Fruit fly (Drosophila melanogaster): ENCODE results near the gene ATPsynE.

Gene ATPsynE

DNA sequence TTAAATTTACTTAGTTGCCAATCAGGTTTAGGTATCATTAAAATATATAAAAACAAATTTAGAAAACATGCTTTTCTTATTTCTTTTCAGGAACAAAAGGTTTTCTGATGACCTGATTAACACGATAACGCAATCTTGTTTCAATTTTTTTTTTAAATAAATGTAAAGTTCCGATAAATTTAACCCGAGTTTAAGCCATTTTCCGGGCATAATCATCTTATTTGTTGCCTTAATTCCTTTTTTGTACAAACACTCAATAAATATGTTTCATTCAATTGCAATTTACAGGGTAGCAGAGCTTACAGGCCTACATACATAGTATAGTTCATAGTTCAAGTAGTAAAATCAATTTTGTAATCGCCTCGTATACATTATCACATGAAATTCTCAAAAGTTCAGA lies 2.8 kb downstream of the ATPsynE start:
- TF ChIP-seq Dll (optimal IDR thresholded peaks at IDR 0.05) (no peak), pan (optimal IDR thresholded peaks at IDR 0.05) (no peak), psq (optimal IDR thresholded peaks at IDR 0.05) (no peak), CG8478 (optimal IDR thresholded peaks at IDR 0.05) (no peak), usp (GFP tag; optimal IDR thresholded peaks at IDR 0.05) (no peak), EcR (GFP tag; optimal IDR thresholded peaks at IDR 0.05) (no peak)

DNA sequence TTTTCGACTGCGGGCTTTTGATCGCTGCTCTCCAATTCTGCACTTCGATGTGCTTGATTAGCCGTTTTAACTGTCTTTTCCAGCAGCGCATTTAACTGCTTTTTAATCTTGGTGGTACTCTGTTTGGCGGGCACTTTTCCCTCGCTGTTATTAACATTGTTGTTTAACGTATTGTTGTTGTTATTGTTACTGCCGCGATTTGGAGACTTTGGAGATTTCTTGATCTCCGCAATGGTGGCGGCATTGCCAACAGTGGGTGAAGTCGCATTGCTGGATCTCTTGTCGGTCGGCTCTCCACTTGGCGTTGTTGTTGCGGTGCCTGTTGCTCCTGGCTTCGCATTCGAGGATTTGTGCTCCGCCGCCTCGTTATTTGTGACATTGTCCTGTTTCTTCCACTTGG lies 3.9 kb downstream of the ATPsynE start:
- TF ChIP-seq Dll (optimal IDR thresholded peaks at IDR 0.05) (no peak), EcR (GFP tag; optimal IDR thresholded peaks at IDR 0.05) (no peak), pan (optimal IDR thresholded peaks at IDR 0.05) (no peak), CG8478 (optimal IDR thresholded peaks at IDR 0.05) (no peak), psq (optimal IDR thresholded peaks at IDR 0.05) (no peak), usp (GFP tag; optimal IDR thresholded peaks at IDR 0.05) (no peak)

DNA sequence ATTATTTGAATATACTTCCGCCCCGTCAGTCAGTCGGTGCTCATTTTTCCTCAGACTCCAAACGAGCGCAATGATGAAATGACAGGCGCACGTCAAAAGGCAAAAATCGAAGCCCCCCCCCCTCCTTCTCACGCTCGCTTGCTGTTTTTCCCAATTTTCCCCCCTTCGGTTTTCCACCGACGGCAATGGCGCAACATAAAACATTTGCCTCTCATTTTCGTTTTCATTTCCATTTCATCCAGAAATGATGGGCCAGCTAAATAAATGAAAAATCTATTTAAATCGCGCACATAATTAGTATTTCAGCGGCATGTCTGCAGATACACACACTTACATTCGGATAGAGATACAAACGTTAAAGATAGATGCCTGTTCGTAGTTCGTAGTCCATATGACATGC lies 4.7 kb downstream of the ATPsynE start:
- TF ChIP-seq usp (GFP tag; optimal IDR thresholded peaks at IDR 0.05) = no peak

- no peak for TF ChIP-seq Dll (optimal IDR thresholded peaks at IDR 0.05)
- no peak for TF ChIP-seq EcR (GFP tag; optimal IDR thresholded peaks at IDR 0.05)
- no peak for TF ChIP-seq usp (GFP tag; optimal IDR thresholded peaks at IDR 0.05)
- TF ChIP-seq CG8478 (optimal IDR thresholded peaks at IDR 0.05) = no peak
- no peak for TF ChIP-seq psq (optimal IDR thresholded peaks at IDR 0.05)
- no peak for TF ChIP-seq pan (optimal IDR thresholded peaks at IDR 0.05)
These were observed 6.0 kb downstream of the ATPsynE start for dm6 chr3R:14332735-14333134.

DNA sequence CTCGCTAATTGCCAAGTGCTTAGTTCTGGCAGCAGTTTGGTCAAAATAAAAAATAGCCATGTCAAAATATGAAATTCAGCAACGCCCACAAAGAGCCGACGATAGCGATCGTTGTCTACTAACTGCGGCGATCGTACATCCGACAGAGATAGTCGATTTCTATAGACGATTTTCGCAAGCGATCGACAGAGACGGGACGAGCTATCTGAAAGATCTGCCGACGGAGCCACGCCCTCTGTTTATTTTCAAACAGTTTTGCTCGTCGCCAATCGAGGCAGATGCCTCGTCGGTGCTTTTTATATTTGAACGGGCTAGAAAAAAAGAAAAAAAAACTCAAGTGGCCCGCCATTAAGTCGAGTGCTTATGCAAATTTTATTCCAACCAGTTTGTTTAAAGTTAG lies 8.8 kb downstream of the ATPsynE start:
- TF ChIP-seq usp (GFP tag; optimal IDR thresholded peaks at IDR 0.05) (no peak), pan (optimal IDR thresholded peaks at IDR 0.05) (no peak), EcR (GFP tag; optimal IDR thresholded peaks at IDR 0.05) (no peak)

DNA sequence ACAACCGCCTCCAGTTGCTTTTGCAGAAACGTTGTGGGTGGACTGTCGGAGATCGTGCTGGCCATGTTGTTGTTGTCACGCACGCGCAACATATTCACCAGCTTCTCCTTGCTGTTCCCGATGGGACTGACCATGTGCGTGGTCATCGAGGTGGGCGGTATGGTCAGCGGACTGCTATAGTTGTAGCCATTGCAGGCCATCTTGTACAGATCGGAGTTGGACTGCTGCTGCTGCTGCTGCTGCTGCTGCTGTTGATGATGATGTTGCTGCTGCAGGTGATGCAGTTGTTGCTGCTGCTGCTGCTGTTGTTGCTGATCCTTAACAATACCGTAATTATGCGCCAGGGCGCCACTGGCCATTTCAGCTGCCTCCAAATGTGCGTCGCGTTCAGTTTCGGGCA lies 18.0 kb downstream of the ATPsynE start:
- TF ChIP-seq CG8478 (optimal IDR thresholded peaks at IDR 0.05) (no peak), psq (optimal IDR thresholded peaks at IDR 0.05) (no peak), Dll (optimal IDR thresholded peaks at IDR 0.05) (no peak), usp (GFP tag; optimal IDR thresholded peaks at IDR 0.05) (no peak), pan (optimal IDR thresholded peaks at IDR 0.05) (no peak), EcR (GFP tag; optimal IDR thresholded peaks at IDR 0.05) (no peak)

- no peak for TF ChIP-seq usp (GFP tag; optimal IDR thresholded peaks at IDR 0.05)
- TF ChIP-seq Dll (optimal IDR thresholded peaks at IDR 0.05) = peak; percentile 26
- no peak for TF ChIP-seq psq (optimal IDR thresholded peaks at IDR 0.05)
- no peak for TF ChIP-seq pan (optimal IDR thresholded peaks at IDR 0.05)
These were observed 20.3 kb downstream of the ATPsynE start for dm6 chr3R:14346838-14347745.

dm6 chr3R:14348480-14348879 lies 21.7 kb downstream of the ATPsynE start:
- no peak for TF ChIP-seq psq (optimal IDR thresholded peaks at IDR 0.05)

dm6 chr3R:14351418-14351817 lies 24.7 kb downstream of the ATPsynE start:
- TF ChIP-seq pan (optimal IDR thresholded peaks at IDR 0.05) (no peak), Dll (optimal IDR thresholded peaks at IDR 0.05) (no peak)

DNA sequence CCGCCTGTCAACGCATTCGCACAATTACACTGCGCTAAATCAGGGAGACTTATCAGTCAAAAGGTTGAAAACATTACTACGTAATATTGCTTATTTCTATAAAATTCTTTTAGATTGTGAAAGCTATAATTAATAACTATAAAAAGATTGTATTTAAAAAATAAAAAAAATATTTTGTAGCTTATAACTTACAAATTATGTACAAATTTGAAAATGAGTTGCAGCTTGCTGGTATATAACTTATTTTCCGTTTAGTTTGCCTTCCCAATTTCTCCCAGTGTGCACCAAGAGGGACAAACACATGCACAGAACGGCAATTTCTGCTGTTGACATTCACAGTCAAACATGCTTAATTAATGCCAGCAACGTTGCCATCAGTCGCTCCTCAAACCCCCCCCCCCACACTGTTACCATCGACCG lies 27.0 kb downstream of the ATPsynE start:
- TF ChIP-seq psq (optimal IDR thresholded peaks at IDR 0.05) = no peak
- no peak for TF ChIP-seq usp (GFP tag; optimal IDR thresholded peaks at IDR 0.05)
- no peak for TF ChIP-seq CG8478 (optimal IDR thresholded peaks at IDR 0.05)
- TF ChIP-seq Dll (optimal IDR thresholded peaks at IDR 0.05) = no peak
- TF ChIP-seq pan (optimal IDR thresholded peaks at IDR 0.05) = no peak

- TF ChIP-seq CG8478 (optimal IDR thresholded peaks at IDR 0.05) (no peak), pan (optimal IDR thresholded peaks at IDR 0.05) (no peak), Dll (optimal IDR thresholded peaks at IDR 0.05) (no peak), psq (optimal IDR thresholded peaks at IDR 0.05) (no peak), EcR (GFP tag; optimal IDR thresholded peaks at IDR 0.05) (no peak), usp (GFP tag; optimal IDR thresholded peaks at IDR 0.05) (no peak)
These were observed 27.9 kb downstream of the ATPsynE start for dm6 chr3R:14354599-14354998.

DNA sequence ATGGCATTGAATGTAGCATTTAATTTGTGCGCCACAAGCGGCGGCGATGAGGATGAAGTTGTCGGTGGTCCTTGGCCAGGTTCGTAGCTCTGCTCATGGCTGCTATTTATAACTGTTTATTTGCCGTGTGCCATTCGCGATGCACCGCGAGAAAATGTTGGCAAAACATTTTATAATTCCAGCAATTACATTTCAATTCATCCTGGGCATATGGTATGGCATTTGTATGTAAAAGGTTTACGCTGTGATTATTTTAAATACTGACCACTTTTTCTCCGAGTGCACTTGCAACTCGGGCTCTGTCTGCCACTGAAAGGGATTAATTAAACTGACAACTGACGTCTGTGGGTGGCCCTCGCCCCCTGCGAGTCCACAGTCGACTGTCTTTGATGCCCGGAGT lies 29.9 kb downstream of the ATPsynE start:
- TF ChIP-seq pan (optimal IDR thresholded peaks at IDR 0.05) (no peak), CG8478 (optimal IDR thresholded peaks at IDR 0.05) (no peak)

DNA sequence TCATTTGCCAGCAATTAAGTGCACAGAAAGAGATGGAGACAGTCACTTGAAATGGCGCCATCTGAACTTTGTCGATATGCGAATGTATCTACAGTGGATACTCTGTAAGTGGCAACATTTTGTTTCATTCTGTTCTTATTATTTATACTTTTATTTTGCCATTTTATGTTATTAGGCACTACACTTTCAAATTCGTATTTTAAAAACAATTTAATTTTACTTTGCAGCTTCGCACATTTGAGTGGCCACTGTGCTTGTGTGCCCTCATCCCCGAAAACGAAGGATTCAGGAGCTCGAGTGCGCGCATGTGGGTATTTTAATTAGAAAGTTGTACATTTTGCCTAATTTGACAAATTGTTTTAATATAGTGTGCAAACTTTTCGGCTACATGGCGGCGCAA lies 30.7 kb downstream of the ATPsynE start:
- TF ChIP-seq usp (GFP tag; optimal IDR thresholded peaks at IDR 0.05) (no peak), EcR (GFP tag; optimal IDR thresholded peaks at IDR 0.05) (no peak), pan (optimal IDR thresholded peaks at IDR 0.05) (no peak), psq (optimal IDR thresholded peaks at IDR 0.05) (no peak), CG8478 (optimal IDR thresholded peaks at IDR 0.05) (no peak), Dll (optimal IDR thresholded peaks at IDR 0.05) (no peak)
